Fruit fly (Drosophila melanogaster) whole organism, prepupa: Measurements from ENCODE around the gene CG15734.

ENCODE experiments used
- CG10631 ChIP-seq: fragments of 200-800 bp; sonication (Bioruptor generic); optimal IDR thresholded peaks from 2 replicates; lab custom pipeline; 2016; ENCODE audit warnings: missing biosample characterization, missing genetic modification characterization
- CG10669 ChIP-seq: fragments of 200-800 bp; sonication (Bioruptor generic); optimal IDR thresholded peaks from 3 replicates; lab custom pipeline; 2018; ENCODE audit warnings: missing biosample characterization, mild to moderate bottlenecking, missing genetic modification characterization, moderate library complexity
- CG11294 ChIP-seq: fragments of 200-800 bp; sonication (Bioruptor generic); IDR thresholded peaks from 2 replicates; pipeline ENCODE4 v1.3.6; 2022; ENCODE audit warnings: missing biosample characterization, missing genetic modification characterization
- CG11762 ChIP-seq: fragments of 200-800 bp; sonication (Bioruptor generic); optimal IDR thresholded peaks from 3 replicates; lab custom pipeline; 2016; ENCODE audit warnings: missing biosample characterization, missing genetic modification characterization; ENCODE audit not compliant: insufficient read depth
- CG15336 ChIP-seq: fragments of 200-800 bp; sonication (Bioruptor generic); IDR thresholded peaks from 2 replicates; pipeline ENCODE4 v1.3.6; 2022; ENCODE audit warnings: missing biosample characterization, missing genetic modification characterization
- CG1621 ChIP-seq: fragments of 200-800 bp; sonication (Bioruptor generic); optimal IDR thresholded peaks from 3 replicates; lab custom pipeline; 2018; ENCODE audit warnings: missing biosample characterization, mild to moderate bottlenecking, missing genetic modification characterization
- CG16779 ChIP-seq: fragments of 200-800 bp; sonication (Bioruptor generic); optimal IDR thresholded peaks from 3 replicates; lab custom pipeline; 2017; ENCODE audit warnings: missing biosample characterization, mild to moderate bottlenecking, missing genetic modification characterization
- CG3032 ChIP-seq: fragments of 200-800 bp; optimal IDR thresholded peaks from 2 replicates; lab custom pipeline; 2019; ENCODE audit warnings: missing biosample characterization, mild to moderate bottlenecking, missing genetic modification characterization, moderate library complexity
- CG32006 ChIP-seq: fragments of 200-800 bp; sonication (Bioruptor generic); optimal IDR thresholded peaks from 3 replicates; lab custom pipeline; 2017; ENCODE audit warnings: missing biosample characterization, mild to moderate bottlenecking, missing genetic modification characterization
- CG34406 ChIP-seq: fragments of 200-800 bp; sonication (Bioruptor generic); optimal IDR thresholded peaks from 3 replicates; lab custom pipeline; 2016; ENCODE audit warnings: missing biosample characterization, missing genetic modification characterization
- CG3919 ChIP-seq: fragments of 200-800 bp; sonication (Bioruptor generic); optimal IDR thresholded peaks from 3 replicates; lab custom pipeline; 2016; ENCODE audit warnings: missing biosample characterization, missing genetic modification characterization
- CG4318 ChIP-seq: fragments of 200-800 bp; sonication (Bioruptor generic); optimal IDR thresholded peaks from 3 replicates; lab custom pipeline; 2017; ENCODE audit warnings: missing biosample characterization, mild to moderate bottlenecking, missing genetic modification characterization
- CG6163 ChIP-seq: fragments of 200-800 bp; sonication (Bioruptor generic); IDR thresholded peaks from 3 replicates; pipeline ENCODE4 v1.3.6; 2022; ENCODE audit warnings: missing biosample characterization, missing genetic modification characterization
- CG6792 ChIP-seq: fragments of 200-800 bp; sonication (Bioruptor generic); optimal IDR thresholded peaks from 3 replicates; lab custom pipeline; 2016; ENCODE audit warnings: missing biosample characterization, missing genetic modification characterization
- CG7368 ChIP-seq: fragments of 200-800 bp; sonication (Bioruptor generic); optimal IDR thresholded peaks from 3 replicates; lab custom pipeline; 2016; ENCODE audit warnings: missing biosample characterization, missing genetic modification characterization
- CG8119 ChIP-seq: fragments of 200-800 bp; sonication (Bioruptor generic); IDR thresholded peaks from 3 replicates; pipeline ENCODE4 v1.3.6; 2022; ENCODE audit warnings: missing biosample characterization, missing genetic modification characterization
- Eip75B ChIP-seq: fragments of 200-800 bp; sonication (Bioruptor generic); optimal IDR thresholded peaks from 3 replicates; lab custom pipeline; 2016; ENCODE audit warnings: missing biosample characterization, missing genetic modification characterization
- Eip93F ChIP-seq: fragments of 200-800 bp; sonication (Bioruptor generic); optimal IDR thresholded peaks from 2 replicates; lab custom pipeline; 2016; ENCODE audit warnings: missing biosample characterization, mild to moderate bottlenecking, missing genetic modification characterization
- Ets21C ChIP-seq: fragments of 200-800 bp; sonication (Bioruptor generic); optimal IDR thresholded peaks from 3 replicates; lab custom pipeline; 2016; ENCODE audit warnings: missing biosample characterization, missing genetic modification characterization
- Hr39 ChIP-seq: fragments of 200-800 bp; sonication (Bioruptor generic); optimal IDR thresholded peaks from 2 replicates; lab custom pipeline; 2016; ENCODE audit warnings: missing biosample characterization, missing genetic modification characterization
- Hr4 ChIP-seq: fragments of 200-800 bp; sonication (Bioruptor generic); optimal IDR thresholded peaks from 3 replicates; lab custom pipeline; 2016; ENCODE audit warnings: missing biosample characterization, missing genetic modification characterization
- Met ChIP-seq: fragments of 200-800 bp; sonication (Bioruptor generic); optimal IDR thresholded peaks from 3 replicates; lab custom pipeline; 2016; ENCODE audit warnings: missing biosample characterization, missing genetic modification characterization
- OdsH ChIP-seq: fragments of 200-800 bp; sonication (Bioruptor generic); optimal IDR thresholded peaks from 3 replicates; lab custom pipeline; 2016; ENCODE audit warnings: missing biosample characterization, missing genetic modification characterization
- Smox ChIP-seq: fragments of 200-800 bp; sonication (Bioruptor generic); optimal IDR thresholded peaks from 3 replicates; lab custom pipeline; 2016; ENCODE audit warnings: missing biosample characterization, missing genetic modification characterization
- Sox102F ChIP-seq: fragments of 200-800 bp; sonication (Bioruptor generic); optimal IDR thresholded peaks from 2 replicates; lab custom pipeline; 2016; ENCODE audit warnings: missing biosample characterization, mild to moderate bottlenecking, missing genetic modification characterization
- Sox14 ChIP-seq: fragments of 200-800 bp; sonication (Bioruptor generic); optimal IDR thresholded peaks from 3 replicates; lab custom pipeline; 2016; ENCODE audit warnings: missing biosample characterization, missing genetic modification characterization
- Sox15 ChIP-seq: fragments of 200-800 bp; sonication (Bioruptor generic); optimal IDR thresholded peaks from 3 replicates; lab custom pipeline; 2016; ENCODE audit warnings: missing biosample characterization, missing genetic modification characterization
- acj6 ChIP-seq: fragments of 200-800 bp; sonication (Bioruptor generic); optimal IDR thresholded peaks from 3 replicates; lab custom pipeline; 2016; ENCODE audit warnings: missing biosample characterization, missing genetic modification characterization
- cyc ChIP-seq: fragments of 200-800 bp; sonication (Bioruptor generic); optimal IDR thresholded peaks from 3 replicates; lab custom pipeline; 2016; ENCODE audit warnings: missing biosample characterization, missing genetic modification characterization
- dac ChIP-seq: fragments of 200-800 bp; sonication (Bioruptor generic); optimal IDR thresholded peaks from 2 replicates; lab custom pipeline; 2017; ENCODE audit warnings: missing biosample characterization, mild to moderate bottlenecking, missing genetic modification characterization
- esn ChIP-seq: fragments of 200-800 bp; sonication (Bioruptor generic); optimal IDR thresholded peaks from 2 replicates; lab custom pipeline; 2016; ENCODE audit warnings: missing biosample characterization, mild to moderate bottlenecking, missing genetic modification characterization, moderate library complexity
- fd59A ChIP-seq: fragments of 200-800 bp; sonication (Bioruptor generic); optimal IDR thresholded peaks from 2 replicates; lab custom pipeline; 2017; ENCODE audit warnings: missing biosample characterization, mild to moderate bottlenecking, missing genetic modification characterization, missing genetic modification reagents
- fkh ChIP-seq: fragments of 200-800 bp; sonication (Bioruptor generic); optimal IDR thresholded peaks from 3 replicates; lab custom pipeline; 2017; ENCODE audit warnings: missing biosample characterization, mild to moderate bottlenecking, missing genetic modification characterization, moderate library complexity
- lz ChIP-seq: fragments of 200-800 bp; sonication (Bioruptor generic); optimal IDR thresholded peaks from 3 replicates; lab custom pipeline; 2016; ENCODE audit warnings: missing biosample characterization, missing genetic modification characterization
- pdm3 ChIP-seq: fragments of 200-800 bp; sonication (Bioruptor generic); optimal IDR thresholded peaks from 3 replicates; lab custom pipeline; 2016; ENCODE audit warnings: missing biosample characterization, missing genetic modification characterization
- svp ChIP-seq: fragments of 200-800 bp; sonication (Bioruptor generic); peaks from one replicate; lab custom pipeline; 2016; ENCODE audit warnings: missing biosample characterization, missing genetic modification characterization
- topi ChIP-seq: fragments of 200-800 bp; sonication (Bioruptor generic); optimal IDR thresholded peaks from 3 replicates; lab custom pipeline; 2016; ENCODE audit warnings: missing biosample characterization, missing genetic modification characterization
- vri ChIP-seq: fragments of 200-800 bp; sonication (Bioruptor generic); optimal IDR thresholded peaks from 3 replicates; lab custom pipeline; 2016; ENCODE audit warnings: missing biosample characterization, mild to moderate bottlenecking, missing genetic modification characterization

The CG15734 gene

DNA sequence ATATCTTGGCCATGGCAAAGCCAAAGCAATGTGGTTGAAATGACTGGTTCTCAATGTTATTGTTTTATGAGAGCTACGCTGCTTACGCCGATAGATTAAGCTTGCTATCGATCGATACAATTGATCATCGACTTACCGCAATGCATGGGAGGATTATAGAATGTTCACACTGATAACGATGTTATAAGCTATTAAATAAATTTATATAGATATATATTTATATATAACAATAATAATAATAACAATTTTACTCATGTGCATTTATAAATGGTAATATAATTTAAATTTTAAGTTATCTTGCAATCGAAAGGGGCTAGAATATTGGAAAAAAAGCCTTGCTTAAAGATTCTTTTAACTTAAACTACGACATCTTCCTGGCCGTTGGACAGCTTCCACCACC lies 14.1 kb downstream of the CG15734 start, which contains the start of gene moon:
Gene moon (minus strand): TSS at position 101 of the 400 bp plus-strand sequence.
- TF ChIP-seq CG3919, result no peak
- TF ChIP-seq CG10631, result no peak
- TF ChIP-seq CG11762 (GFP tag; lab: Kevin White, UChicago), result no peak
- no peak for TF ChIP-seq Hr39 (GFP tag; lab: Kevin White, UChicago)
- TF ChIP-seq Sox14 (GFP tag; lab: Kevin White, UChicago), result no peak

DNA sequence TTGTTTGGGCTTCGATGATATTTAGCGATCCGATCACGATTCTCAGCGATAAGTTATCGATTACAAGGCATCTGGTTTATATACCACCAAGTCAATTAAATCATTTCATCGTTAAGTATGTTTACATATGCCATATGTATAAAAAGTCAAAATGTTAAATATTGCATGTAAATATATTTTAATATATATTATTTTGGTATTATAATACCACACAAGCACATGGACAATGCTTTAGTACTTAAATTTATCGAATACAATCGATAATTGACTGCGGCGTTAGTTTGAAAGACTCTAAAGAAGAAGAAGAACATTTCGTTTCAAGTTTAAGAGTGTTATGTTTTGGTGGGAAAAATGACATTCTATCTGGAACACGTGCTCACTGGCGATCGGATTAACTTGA lies 16.7 kb downstream of the CG15734 start, which contains the start of gene CG34323:
Gene CG34323 (plus strand): TSS at position 301 of the 400 bp plus-strand sequence.
- TF ChIP-seq CG3032 (tag; lab: Kevin White, UChicago) (no peak), CG11762 (GFP tag; lab: Kevin White, UChicago) (no peak), topi (GFP tag; lab: Kevin White, UChicago) (no peak), acj6 (no peak), CG15336 (GFP tag; lab: Robert Waterston, UW) (no peak), CG6163 (GFP tag; lab: Robert Waterston, UW) (no peak)
- TF ChIP-seq, all 60 proteins: peak for 0

DNA sequence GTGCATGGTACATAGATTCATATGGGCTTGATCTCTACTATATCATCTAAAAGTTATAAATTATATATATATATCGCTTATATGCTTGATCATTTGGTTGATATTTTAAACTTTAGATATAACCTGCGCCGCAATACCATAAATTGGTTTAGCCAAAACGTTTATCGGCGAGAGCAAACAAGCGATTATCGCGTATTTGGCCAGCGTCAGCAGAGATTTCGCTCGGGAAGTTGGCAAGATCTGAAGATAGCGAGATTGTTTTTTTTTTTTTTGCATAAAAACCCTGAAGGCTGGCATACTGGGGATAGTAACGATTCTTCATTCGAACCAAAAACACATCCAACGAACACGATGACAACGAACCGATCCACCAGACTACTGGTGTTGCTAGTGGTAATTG lies 27.3 kb downstream of the CG15734 start, which contains the start of gene Muc11A:
Gene Muc11A (plus strand): TSS at position 301 of the 400 bp plus-strand sequence.
- TF ChIP-seq Eip75B, result no peak
- TF ChIP-seq CG4318 (GFP tag; lab: Kevin White, UChicago), result no peak
- TF ChIP-seq OdsH (GFP tag; lab: Kevin White, UChicago), result no peak
- TF ChIP-seq CG11294 (GFP tag; lab: Robert Waterston, UW), result no peak
- no peak for TF ChIP-seq lz
- TF ChIP-seq CG16779 (tag; lab: Kevin White, UChicago), result no peak
- TF ChIP-seq CG6792 (GFP tag; lab: Kevin White, UChicago), result no peak
- TF ChIP-seq Sox102F (GFP tag; lab: Kevin White, UChicago), result no peak

DNA sequence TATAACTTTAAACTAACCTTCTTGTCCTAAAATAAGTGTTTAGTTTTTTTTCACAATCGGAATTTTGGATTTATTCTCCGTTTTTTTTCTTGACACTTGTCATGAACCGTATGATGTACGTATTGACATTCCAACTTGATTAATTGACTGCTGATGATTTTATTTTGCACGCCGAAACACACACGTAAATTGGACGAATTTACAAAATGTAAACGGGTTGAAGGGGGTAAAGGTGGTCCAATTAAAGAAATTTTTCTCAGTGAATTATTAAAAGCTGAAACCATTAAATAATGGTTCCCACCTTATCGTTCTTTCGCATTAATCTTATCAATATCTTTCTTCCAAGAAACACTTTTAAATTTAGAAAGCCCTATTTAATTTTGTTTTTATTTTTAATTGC lies 30.3 kb downstream of the CG15734 start, which contains the start of gene Uch-L5R:
Gene Uch-L5R (minus strand): TSS at position 101 of the 400 bp plus-strand sequence.
- no peak for TF ChIP-seq Eip93F (GFP tag; lab: Kevin White, UChicago)
- TF ChIP-seq Hr4 (GFP tag; lab: Kevin White, UChicago), result no peak
- no peak for TF ChIP-seq CG34406 (GFP tag; lab: Kevin White, UChicago)
- no peak for TF ChIP-seq CG3032 (tag; lab: Kevin White, UChicago)
- TF ChIP-seq CG10669 (GFP tag; lab: Kevin White, UChicago), result no peak
- no peak for TF ChIP-seq CG6163 (GFP tag; lab: Robert Waterston, UW)
- no peak for TF ChIP-seq lz
- no peak for TF ChIP-seq Sox14 (GFP tag; lab: Kevin White, UChicago)
- no peak for TF ChIP-seq CG32006
- no peak for TF ChIP-seq Sox15 (GFP tag; lab: Kevin White, UChicago)
- no peak for TF ChIP-seq dac (GFP tag; lab: Kevin White, UChicago)
- no peak for TF ChIP-seq CG6792 (GFP tag; lab: Kevin White, UChicago)
- TF ChIP-seq vri (GFP tag; lab: Kevin White, UChicago), result no peak
- no peak for TF ChIP-seq CG1621 (tag; lab: Kevin White, UChicago)
- TF ChIP-seq CG7368 (GFP tag; lab: Kevin White, UChicago), result no peak
- no peak for TF ChIP-seq esn (GFP tag; lab: Kevin White, UChicago)
- TF ChIP-seq fkh, result no peak
- TF ChIP-seq Met (GFP tag; lab: Kevin White, UChicago), result no peak

DNA sequence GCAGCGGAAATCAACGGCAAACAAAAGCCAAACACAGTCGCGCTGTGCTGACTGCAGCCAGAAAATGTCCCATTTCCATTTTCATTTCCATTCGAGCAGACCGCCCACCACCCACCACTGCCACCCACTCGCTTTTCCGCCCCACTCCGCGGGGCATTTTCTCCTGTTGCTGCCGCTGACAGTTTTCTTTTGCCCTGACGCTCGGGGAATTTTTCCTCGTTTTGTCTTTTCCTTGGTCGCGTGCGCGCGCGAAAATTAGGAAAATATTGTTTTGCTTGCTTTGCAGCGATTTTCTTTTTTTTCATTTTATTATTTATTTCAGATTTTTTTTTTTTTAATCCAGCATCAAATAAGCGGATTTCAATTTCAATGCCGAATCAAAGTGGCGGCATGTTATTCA lies 36.5 kb downstream of the CG15734 start:
- TF ChIP-seq Hr39 (GFP tag; lab: Kevin White, UChicago) (no peak), cyc (GFP tag; lab: Kevin White, UChicago) (no peak), svp (GFP tag; lab: Kevin White, UChicago) (no peak), acj6 (no peak), CG11762 (GFP tag; lab: Kevin White, UChicago) (no peak), Sox15 (GFP tag; lab: Kevin White, UChicago) (no peak), CG34406 (GFP tag; lab: Kevin White, UChicago) (no peak), pdm3 (GFP tag; lab: Kevin White, UChicago) (no peak), esn (GFP tag; lab: Kevin White, UChicago) (no peak), Smox (GFP tag; lab: Kevin White, UChicago) (no peak), CG1621 (tag; lab: Kevin White, UChicago) (no peak), dac (GFP tag; lab: Kevin White, UChicago) (no peak), fd59A (GFP tag; lab: Kevin White, UChicago) (no peak), CG7368 (GFP tag; lab: Kevin White, UChicago) (no peak), Ets21C (GFP tag; lab: Kevin White, UChicago) (no peak), CG8119 (GFP tag; lab: Robert Waterston, UW) (no peak), CG4318 (GFP tag; lab: Kevin White, UChicago) (no peak), Eip93F (GFP tag; lab: Kevin White, UChicago) (no peak)
